Fruit fly (Drosophila melanogaster): Measurements from ENCODE around the gene CG13698.

Gene CG13698

dm6 chr3L:18114038-18114926 lies 8.3 kb upstream of the CG13698 start (continued):
- peak; percentile 78 for TF ChIP-seq CG34376 (GFP tag; optimal IDR thresholded peaks at IDR 0.05)
- TF ChIP-seq Sry-β (GFP tag; optimal IDR thresholded peaks at IDR 0.05): no peak
- no peak for TF ChIP-seq Xbp1 (GFP tag; optimal IDR thresholded peaks at IDR 0.05)
- no peak for TF ChIP-seq gsb (GFP tag; IDR thresholded peaks at IDR 0.05)
- TF ChIP-seq CG7987 (GFP tag; optimal IDR thresholded peaks at IDR 0.05): no peak
- peak; percentile 43 for TF ChIP-seq HmgD (GFP tag; optimal IDR thresholded peaks at IDR 0.05)
- TF ChIP-seq Dp (GFP tag; optimal IDR thresholded peaks at IDR 0.05): peak; percentile 8
- TF ChIP-seq kah (GFP tag; optimal IDR thresholded peaks at IDR 0.05): no peak
- TF ChIP-seq D19B (GFP tag; optimal IDR thresholded peaks at IDR 0.05): no peak
- TF ChIP-seq D19A (tag; optimal IDR thresholded peaks at IDR 0.05): peak; percentile 57
- TF ChIP-seq CG4707 (GFP tag; optimal IDR thresholded peaks at IDR 0.05): peak; percentile 35
- peak; percentile 21 for TF ChIP-seq CG30403 (GFP tag; optimal IDR thresholded peaks at IDR 0.05)
- TF ChIP-seq pan (optimal IDR thresholded peaks at IDR 0.05): no peak
- TF ChIP-seq pan (GFP tag; optimal IDR thresholded peaks at IDR 0.05 in 1 of 2, IDR thresholded peaks at IDR 0.05 in 1 of 2): no peak
- peak; percentile 51; the same call in 1 of the 3 replicates for TF ChIP-seq gce (GFP tag; IDR thresholded peaks at IDR 0.05)
- peak; percentile 44 for TF ChIP-seq CG4282 (GFP tag; optimal IDR thresholded peaks at IDR 0.05)
- peak; percentile 15; the same call in 1 of the 3 replicates for TF ChIP-seq HLH4C (GFP tag; IDR thresholded peaks at IDR 0.05; ENCODE audit: partially characterized antibody)
- TF ChIP-seq Dip2 (GFP tag; IDR thresholded peaks at IDR 0.05): no peak
- 0 out of 2 replicates have a peak, but pooled peaks have one; percentile 23 for TF ChIP-seq E2f2 (GFP tag; IDR thresholded peaks at IDR 0.05)
- TF ChIP-seq Bteb2 (GFP tag; optimal IDR thresholded peaks at IDR 0.05): no peak
- no peak for TF ChIP-seq ac (GFP tag; optimal IDR thresholded peaks at IDR 0.05)
- peak; percentile 68 for TF ChIP-seq CG10543 (GFP tag; optimal IDR thresholded peaks at IDR 0.05)
- no peak for TF ChIP-seq CG13123 (GFP tag; optimal IDR thresholded peaks at IDR 0.05)
- no peak for TF ChIP-seq CG9817 (tag; optimal IDR thresholded peaks at IDR 0.05)
- TF ChIP-seq Ssrp (tag; optimal IDR thresholded peaks at IDR 0.05): peak; percentile 50
- TF ChIP-seq disco-r (GFP tag; optimal IDR thresholded peaks at IDR 0.05): no peak
- peak; percentile 26 for TF ChIP-seq kni (GFP tag; optimal IDR thresholded peaks at IDR 0.05)
- TF ChIP-seq CG11560 (tag; IDR thresholded peaks at IDR 0.05): no peak
- peak; percentile 57 for TF ChIP-seq CG10209 (GFP tag; optimal IDR thresholded peaks at IDR 0.05)
- no peak for TF ChIP-seq Gsc (GFP tag; IDR thresholded peaks at IDR 0.05)
- TF ChIP-seq CG8359 (GFP tag; optimal IDR thresholded peaks at IDR 0.05; ENCODE audit: borderline replicate concordance): no peak
- peak; percentile 66 for TF ChIP-seq Meics (GFP tag; optimal IDR thresholded peaks at IDR 0.05)
- no peak for TF ChIP-seq CG34224 (GFP tag; IDR thresholded peaks at IDR 0.05; ENCODE audit: partially characterized antibody)
- TF ChIP-seq vvl (GFP tag; IDR thresholded peaks at IDR 0.05): no peak; the same call in none of the 2 replicates
- no peak for TF ChIP-seq CG8388 (GFP tag; optimal IDR thresholded peaks at IDR 0.05)
- TF ChIP-seq CG4854 (GFP tag; optimal IDR thresholded peaks at IDR 0.05): no peak
- TF ChIP-seq CG10462 (GFP tag; optimal IDR thresholded peaks at IDR 0.05): peak; percentile 0
- TF ChIP-seq phol (tag; optimal IDR thresholded peaks at IDR 0.05): peak; percentile 61
- TF ChIP-seq ham (GFP tag; IDR thresholded peaks at IDR 0.05): no peak
- TF ChIP-seq slp2 (GFP tag; optimal IDR thresholded peaks at IDR 0.05): peak; percentile 10
- peak; percentile 6 for TF ChIP-seq CG8944 (GFP tag; optimal IDR thresholded peaks at IDR 0.05)
- peak; percentile 92 for TF ChIP-seq Med (GFP tag)
- no peak for TF ChIP-seq vfl (GFP tag; optimal IDR thresholded peaks at IDR 0.05)
- peak; percentile 77 for TF ChIP-seq CG32532 (GFP tag; IDR thresholded peaks at IDR 0.05)
- TF ChIP-seq Nf-YB (GFP tag; optimal IDR thresholded peaks at IDR 0.05): peak; percentile 15
- TF ChIP-seq repo (GFP tag; optimal IDR thresholded peaks at IDR 0.05): no peak
- no peak for TF ChIP-seq CHES-1-like (GFP tag; optimal IDR thresholded peaks at IDR 0.05)
- peak; percentile 7 for TF ChIP-seq CG16863 (GFP tag; optimal IDR thresholded peaks at IDR 0.05)
- TF ChIP-seq Spps (tag; optimal IDR thresholded peaks at IDR 0.05): no peak
